Fruit fly (Drosophila melanogaster) whole organism, embryonic: Measurements from ENCODE around the gene CG1213.

Experiments used
- Bteb2 ChIP-seq: fragments of 200-800 bp; sonication (Bioruptor generic); optimal IDR thresholded peaks from 2 replicates; lab custom pipeline; 2016; ENCODE audit warnings: missing biosample characterization, missing genetic modification characterization
- CG10267 ChIP-seq: fragments of 200-800 bp; sonication (Bioruptor generic); optimal IDR thresholded peaks from 2 replicates; lab custom pipeline; 2018; ENCODE audit warnings: missing biosample characterization, mild to moderate bottlenecking, missing genetic modification characterization, moderate library complexity
- CG10565 ChIP-seq: fragments of 200-800 bp; sonication (Bioruptor generic); optimal IDR thresholded peaks from 3 replicates; lab custom pipeline; 2016; ENCODE audit warnings: missing biosample characterization, mild to moderate bottlenecking, missing genetic modification characterization
- CG11695 ChIP-seq: fragments of 200-800 bp; sonication (Bioruptor generic); IDR thresholded peaks from 3 replicates; pipeline ENCODE4 v1.3.6; 2022; ENCODE audit warnings: missing biosample characterization, missing genetic modification characterization
- CG12299 ChIP-seq: fragments of 200-800 bp; sonication (Bioruptor generic); optimal IDR thresholded peaks from 2 replicates; lab custom pipeline; 2018; ENCODE audit warnings: missing biosample characterization, mild to moderate bottlenecking, missing genetic modification characterization
- CG14050 ChIP-seq: fragments of 200-800 bp; sonication (Bioruptor generic); IDR thresholded peaks from 3 replicates; pipeline ENCODE4 v1.3.6; 2022; ENCODE audit warnings: missing biosample characterization, missing genetic modification characterization
- CG1647 ChIP-seq: fragments of 200-800 bp; sonication (Bioruptor generic); optimal IDR thresholded peaks from 3 replicates; lab custom pipeline; 2016; ENCODE audit warnings: missing biosample characterization, missing genetic modification characterization
- CG16815 ChIP-seq: fragments of 200-800 bp; sonication (Bioruptor generic); optimal IDR thresholded peaks from 3 replicates; lab custom pipeline; 2017; ENCODE audit warnings: missing biosample characterization, mild to moderate bottlenecking, missing genetic modification characterization
- CG18011 ChIP-seq: fragments of 200-800 bp; sonication (Bioruptor generic); optimal IDR thresholded peaks from 2 replicates; lab custom pipeline; 2017; ENCODE audit warnings: missing biosample characterization, missing genetic modification characterization, mild to moderate bottlenecking, moderate library complexity, missing genotype
- CG2199 ChIP-seq: fragments of 200-800 bp; sonication (Bioruptor generic); IDR thresholded peaks from 3 replicates; pipeline ENCODE4 v1.3.6; 2022; ENCODE audit warnings: missing biosample characterization, missing genetic modification characterization
- CG3726 ChIP-seq: fragments of 200-800 bp; sonication (Bioruptor generic); IDR thresholded peaks from 3 replicates; pipeline ENCODE4, ENCODE4 v1.3.6; 2022; ENCODE audit warnings: missing biosample characterization, missing genetic modification characterization
- CG4328 ChIP-seq: fragments of 200-800 bp; sonication (Bioruptor generic); optimal IDR thresholded peaks from 3 replicates; lab custom pipeline; 2017; ENCODE audit warnings: missing biosample characterization, missing genetic modification reagents, missing genetic modification characterization
- CG4617 ChIP-seq: fragments of 200-800 bp; sonication (Bioruptor generic); optimal IDR thresholded peaks from 3 replicates; lab custom pipeline; 2016; ENCODE audit warnings: missing biosample characterization, missing genetic modification characterization, borderline replicate concordance
- CG6654 ChIP-seq: fragments of 200-800 bp; sonication (Bioruptor generic); optimal IDR thresholded peaks from 2 replicates; lab custom pipeline; 2017; ENCODE audit warnings: missing biosample characterization, mild to moderate bottlenecking, missing genetic modification characterization
- CG6683 ChIP-seq: fragments of 200-800 bp; sonication (Bioruptor generic); optimal IDR thresholded peaks from 2 replicates; lab custom pipeline; 2017; ENCODE audit warnings: missing biosample characterization, mild to moderate bottlenecking, missing genetic modification characterization, missing genetic modification reagents
- CG8388 ChIP-seq: fragments of 200-800 bp; sonication (Bioruptor generic); optimal IDR thresholded peaks from 2 replicates; lab custom pipeline; 2019; ENCODE audit warnings: missing biosample characterization, mild to moderate bottlenecking, missing genetic modification characterization, moderate library complexity
- Camta ChIP-seq: fragments of 200-800 bp; sonication (Bioruptor generic); optimal IDR thresholded peaks from 2 replicates; lab custom pipeline; 2016; ENCODE audit warnings: missing biosample characterization, missing genetic modification characterization
- Ets65A ChIP-seq: fragments of 200-800 bp; sonication (Bioruptor generic); peaks from one replicate; lab custom pipeline; 2016; ENCODE audit warnings: missing biosample characterization, missing genetic modification characterization
- Hmr ChIP-seq: fragments of 200-800 bp; sonication (Bioruptor generic); optimal IDR thresholded peaks from 3 replicates; lab custom pipeline; 2017; ENCODE audit warnings: mild to moderate bottlenecking, missing biosample characterization, missing genetic modification reagents, missing genetic modification characterization
- Meics ChIP-seq: fragments of 200-800 bp; sonication (Bioruptor generic); optimal IDR thresholded peaks from 2 replicates; lab custom pipeline; 2017; ENCODE audit warnings: missing biosample characterization, mild to moderate bottlenecking, missing genetic modification characterization
- NfI ChIP-seq: fragments of 200-800 bp; sonication (Bioruptor generic); optimal IDR thresholded peaks from 3 replicates; lab custom pipeline; 2018; ENCODE audit warnings: missing biosample characterization, mild to moderate bottlenecking, missing genetic modification characterization, moderate library complexity
- PHDP ChIP-seq: fragments of 200-800 bp; sonication (Bioruptor generic); optimal IDR thresholded peaks from 3 replicates; lab custom pipeline; 2018; ENCODE audit warnings: missing biosample characterization, mild to moderate bottlenecking, missing genetic modification characterization, moderate library complexity
- Scr ChIP-seq: fragments of 200-800 bp; sonication (Bioruptor generic); IDR thresholded peaks from 2 replicates; pipeline ENCODE4 v1.3.6; 2022; ENCODE audit warnings: missing biosample characterization, missing genetic modification characterization; ENCODE audit not compliant: partially characterized antibody
- Six4 ChIP-seq: fragments of 200-800 bp; sonication (Bioruptor generic); optimal IDR thresholded peaks from 2 replicates; lab custom pipeline; 2016; ENCODE audit warnings: missing biosample characterization, missing genetic modification characterization
- Trl ChIP-seq, 3 experiments: fragments of >200 bp in 2 of 3; fragments of 200-800 bp in 1 of 3; sonication (Bioruptor generic) in 1 of 3; optimal IDR thresholded peaks; 2 replicates in 1 of 3; 3 replicates in 2 of 3; lab custom pipeline; 2016 to 2017; ENCODE audit warnings: missing biosample characterization in 1 of 3, missing genetic modification characterization in 1 of 3
- Xrp1 ChIP-seq: fragments of 200-800 bp; sonication (Bioruptor generic); IDR thresholded peaks from 2 replicates; pipeline ENCODE4 v1.3.6; 2022; ENCODE audit warnings: missing biosample characterization, missing genetic modification characterization
- YL-1 ChIP-seq: fragments of 200-800 bp; sonication (Bioruptor generic); optimal IDR thresholded peaks from 3 replicates; lab custom pipeline; 2017; ENCODE audit warnings: missing biosample characterization, mild to moderate bottlenecking, missing genetic modification characterization
- ac ChIP-seq: fragments of 200-800 bp; sonication (Bioruptor generic); optimal IDR thresholded peaks from 3 replicates; lab custom pipeline; 2017; ENCODE audit warnings: missing biosample characterization, mild to moderate bottlenecking, missing genetic modification characterization
- br ChIP-seq: fragments of >200 bp; optimal IDR thresholded peaks from 2 replicates; lab custom pipeline; 2017
- cwo ChIP-seq: fragments of 200-800 bp; sonication (Bioruptor generic); optimal IDR thresholded peaks from 3 replicates; lab custom pipeline; 2017; ENCODE audit warnings: missing biosample characterization, missing genetic modification characterization, mild to moderate bottlenecking, moderate library complexity, missing genetic modification reagents
- da ChIP-seq: fragments of 200-800 bp; sonication (Bioruptor generic); optimal IDR thresholded peaks from 2 replicates; lab custom pipeline; 2016; ENCODE audit warnings: missing biosample characterization, missing genetic modification characterization
- dmrt11E ChIP-seq: fragments of 200-800 bp; sonication (Bioruptor generic); optimal IDR thresholded peaks from 3 replicates; lab custom pipeline; 2018; ENCODE audit warnings: missing biosample characterization, mild to moderate bottlenecking, missing genetic modification characterization, moderate library complexity
- dysf ChIP-seq: fragments of 200-800 bp; sonication (Bioruptor generic); IDR thresholded peaks from 3 replicates; pipeline ENCODE4 v1.3.6; 2022; ENCODE audit warnings: missing biosample characterization, missing genetic modification characterization
- eyg ChIP-seq: fragments of 200-800 bp; sonication (Bioruptor generic); optimal IDR thresholded peaks from 3 replicates; lab custom pipeline; 2016; ENCODE audit warnings: missing biosample characterization, missing genetic modification characterization
- fd102C ChIP-seq: fragments of 200-800 bp; sonication (Bioruptor generic); optimal IDR thresholded peaks from 2 replicates; lab custom pipeline; 2018; ENCODE audit warnings: missing biosample characterization, mild to moderate bottlenecking, missing genetic modification characterization, moderate library complexity
- fru ChIP-seq: fragments of >200 bp; optimal IDR thresholded peaks from 2 replicates; lab custom pipeline; 2017
- ftz-f1 ChIP-seq: fragments of 200-800 bp; sonication (Bioruptor generic); optimal IDR thresholded peaks from 2 replicates; lab custom pipeline; 2016; ENCODE audit warnings: missing biosample characterization, missing genetic modification characterization
- grau ChIP-seq: fragments of 200-800 bp; optimal IDR thresholded peaks from 3 replicates; lab custom pipeline; 2019; ENCODE audit warnings: missing biosample characterization, mild to moderate bottlenecking, missing genetic modification characterization, moderate library complexity
- lbe ChIP-seq: fragments of 200-800 bp; sonication (Bioruptor generic); optimal IDR thresholded peaks from 2 replicates; lab custom pipeline; 2016; ENCODE audit warnings: missing biosample characterization, mild to moderate bottlenecking, missing genetic modification characterization
- lola ChIP-seq, 3 experiments: fragments of >200 bp in 2 of 3; fragments of 200-800 bp in 1 of 3; sonication (Bioruptor generic) in 1 of 3; optimal IDR thresholded peaks; 2 replicates each; lab custom pipeline; 2017 to 2019; ENCODE audit warnings: missing biosample characterization in 3 of 3, missing genetic modification characterization in 3 of 3, mild to moderate bottlenecking in 1 of 3, moderate library complexity in 1 of 3
- pan ChIP-seq, 4 experiments: fragments of >200 bp in 3 of 4; fragments of 200-800 bp in 1 of 4; sonication (Bioruptor generic) in 1 of 4; optimal IDR thresholded peaks in 3 of 4; IDR thresholded peaks in 1 of 4; 2 replicates each; pipeline versions ENCODE4 v1.3.6 to Lab custom; 2017 to 2022; ENCODE audit warnings: missing biosample characterization in 2 of 4, missing genetic modification characterization in 2 of 4, mixed read lengths in 1 of 4
- pb ChIP-seq: fragments of 200-800 bp; sonication (Bioruptor generic); optimal IDR thresholded peaks from 3 replicates; lab custom pipeline; 2016; ENCODE audit warnings: missing biosample characterization, missing genetic modification characterization
- prd ChIP-seq, 3 experiments: fragments of >200 bp in 2 of 3; fragments of 200-800 bp in 1 of 3; sonication (Bioruptor generic) in 1 of 3; optimal IDR thresholded peaks in 2 of 3; IDR thresholded peaks in 1 of 3; 2 replicates in 2 of 3; 3 replicates in 1 of 3; pipeline versions ENCODE4 v1.3.6 to Lab custom; 2017 to 2022; ENCODE audit warnings: missing biosample characterization in 1 of 3, missing genetic modification characterization in 1 of 3
- pum ChIP-seq: fragments of 200-800 bp; sonication (Bioruptor generic); optimal IDR thresholded peaks from 2 replicates; lab custom pipeline; 2016; ENCODE audit warnings: missing biosample characterization, missing genetic modification characterization
- stc ChIP-seq: fragments of 200-800 bp; sonication (Bioruptor generic); IDR thresholded peaks from 2 replicates; pipeline ENCODE4 v1.3.6; 2022; ENCODE audit warnings: missing biosample characterization, missing genetic modification characterization
- toy ChIP-seq: fragments of 200-800 bp; sonication (Bioruptor generic); IDR thresholded peaks from 2 replicates; pipeline ENCODE4 v1.3.6; 2022; ENCODE audit warnings: missing biosample characterization, missing genetic modification characterization
- trem ChIP-seq: fragments of 200-800 bp; optimal IDR thresholded peaks from 3 replicates; lab custom pipeline; 2019; ENCODE audit warnings: missing biosample characterization, mild to moderate bottlenecking, missing genetic modification characterization, moderate library complexity
- z ChIP-seq: fragments of 200-800 bp; sonication (Bioruptor generic); IDR thresholded peaks from 3 replicates; pipeline ENCODE4 v1.3.6; 2022; ENCODE audit warnings: missing biosample characterization, missing genetic modification characterization
- zen ChIP-seq: fragments of 200-800 bp; sonication (Bioruptor generic); optimal IDR thresholded peaks from 3 replicates; lab custom pipeline; 2018; ENCODE audit warnings: missing biosample characterization, mild to moderate bottlenecking, missing genetic modification characterization, moderate library complexity

CG1213 gene

dm6 chr3R:5821243-5821642, 19.7 kb upstream of the CG1213 start, which contains the start of gene Hpr1 (continued):
- TF ChIP-seq zen (tag; lab: Kevin White, UChicago) (no peak), eyg (no peak), br (no peak), grau (tag; lab: Kevin White, UChicago) (no peak), CG10565 (GFP tag; lab: Kevin White, UChicago) (no peak), PHDP (tag; lab: Kevin White, UChicago) (no peak), lola (GFP tag; optimal IDR thresholded peaks at IDR 0.05; lab: Kevin White, UChicago) (no peak)

DNA sequence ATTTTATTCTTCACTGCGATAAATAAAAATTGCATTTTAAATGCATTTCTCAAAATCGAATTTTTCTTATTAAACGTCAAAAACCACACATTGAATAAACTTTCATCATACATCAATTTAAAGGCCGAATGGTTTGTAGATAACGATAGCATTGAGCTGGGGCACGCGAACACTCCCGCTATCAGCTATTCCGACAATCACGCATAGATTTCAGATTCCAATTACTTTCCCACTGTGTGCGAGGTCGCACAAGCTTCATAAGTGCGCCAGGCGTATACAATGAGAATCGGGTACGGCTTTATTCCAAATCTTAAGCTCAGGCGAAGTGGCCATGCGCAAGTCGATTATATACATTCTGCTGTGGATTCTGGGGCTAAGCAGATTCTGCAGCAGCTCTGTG, 19.2 kb upstream of the CG1213 start, which contains the start of gene CG46303:
CG46303 (plus strand) TSS at position 223 of the 400 bp plus-strand sequence.
- no peak for TF ChIP-seq CG1647 (GFP tag; lab: Kevin White, UChicago)
- TF ChIP-seq trem (tag; lab: Kevin White, UChicago), result no peak
- TF ChIP-seq ac (GFP tag; lab: Kevin White, UChicago), result no peak
- peak; percentile 25 for TF ChIP-seq cwo (GFP tag; lab: Kevin White, UChicago)
- TF ChIP-seq CG6654 (GFP tag; lab: Kevin White, UChicago), result no peak
- no peak for TF ChIP-seq CG16815
- no peak for TF ChIP-seq z (GFP tag; lab: Robert Waterston, UW)
- TF ChIP-seq pan (optimal IDR thresholded peaks at IDR 0.05; lab: Kevin White, UChicago), result no peak
- no peak for TF ChIP-seq pan (GFP tag; optimal IDR thresholded peaks at IDR 0.05 in 1 of 2, IDR thresholded peaks at IDR 0.05 in 1 of 2)
- TF ChIP-seq NfI (GFP tag; lab: Kevin White, UChicago), result no peak
- no peak for TF ChIP-seq pum
- no peak for TF ChIP-seq toy (GFP tag; lab: Robert Waterston, UW)
- no peak for TF ChIP-seq CG8388 (GFP tag; lab: Kevin White, UChicago)
- no peak for TF ChIP-seq fru (lab: Kevin White, UChicago)
- no peak for TF ChIP-seq Ets65A (GFP tag; lab: Kevin White, UChicago)
- TF ChIP-seq stc (GFP tag; lab: Robert Waterston, UW), result no peak
- no peak for TF ChIP-seq CG12299 (tag; lab: Kevin White, UChicago)
- peak; percentile 39; the same call in 1 of the 3 replicates for TF ChIP-seq CG2199 (GFP tag; lab: Robert Waterston, UW)
- no peak for TF ChIP-seq Six4 (GFP tag; lab: Kevin White, UChicago)
- TF ChIP-seq CG11695 (GFP tag; lab: Robert Waterston, UW), result no peak
- TF ChIP-seq CG4617 (GFP tag; lab: Kevin White, UChicago), result no peak
- no peak for TF ChIP-seq Trl (optimal IDR thresholded peaks at IDR 0.05; lab: Kevin White, UChicago)
- no peak for TF ChIP-seq Trl (GFP tag; optimal IDR thresholded peaks at IDR 0.05; lab: Kevin White, UChicago)
- TF ChIP-seq prd (optimal IDR thresholded peaks at IDR 0.05; lab: Kevin White, UChicago), result no peak
- no peak for TF ChIP-seq prd (GFP tag; IDR thresholded peaks at IDR 0.05; lab: Robert Waterston, UW)
- no peak for TF ChIP-seq Scr (GFP tag; lab: Robert Waterston, UW)
- TF ChIP-seq lola (GFP tag; optimal IDR thresholded peaks at IDR 0.05; lab: Kevin White, UChicago), result no peak
- TF ChIP-seq CG6683 (GFP tag; lab: Kevin White, UChicago), result no peak
- no peak for TF ChIP-seq CG4328 (GFP tag; lab: Kevin White, UChicago)
- peak; percentile 77 for TF ChIP-seq ftz-f1 (GFP tag; lab: Kevin White, UChicago)
- no peak for TF ChIP-seq da (GFP tag; lab: Kevin White, UChicago)
- TF ChIP-seq pb (GFP tag; lab: Kevin White, UChicago), result no peak
- TF ChIP-seq dmrt11E (tag; lab: Kevin White, UChicago), result no peak
- no peak for TF ChIP-seq fd102C (GFP tag; lab: Kevin White, UChicago)
- no peak for TF ChIP-seq Meics (GFP tag; lab: Kevin White, UChicago)
- TF ChIP-seq lbe (GFP tag; lab: Kevin White, UChicago), result no peak
- no peak for TF ChIP-seq YL-1 (GFP tag; lab: Kevin White, UChicago)
- TF ChIP-seq dysf, result peak; percentile 12; the same call in 1 of the 3 replicates
- TF ChIP-seq Camta, result no peak
- TF ChIP-seq zen (tag; lab: Kevin White, UChicago), result no peak
- no peak for TF ChIP-seq Bteb2 (GFP tag; lab: Kevin White, UChicago)
- TF ChIP-seq CG3726 (GFP tag; lab: Robert Waterston, UW), result no peak
- TF ChIP-seq CG14050 (GFP tag; lab: Robert Waterston, UW), result no peak
- no peak for TF ChIP-seq CG10267 (tag; lab: Kevin White, UChicago)
- TF ChIP-seq CG18011 (GFP tag; lab: Kevin White, UChicago), result no peak
- no peak for TF ChIP-seq Hmr
- TF ChIP-seq Xrp1, result no peak
